Worm (Caenorhabditis elegans) whole organism, L4 larva: ENCODE measurements around the gene ZK622.5.

ENCODE experiments used
- F26F4.8 ChIP-seq: fragments of 200-800 bp; sonication (Bioruptor generic); conservative IDR thresholded peaks from 2 replicates; pipeline ENCODE4 v1.3.6; 2022; ENCODE audit warnings: missing genetic modification characterization, missing compliant biosample characterization
- F37D6.2 ChIP-seq: sonication (generic microtip); optimal IDR thresholded peaks from 2 replicates; lab custom pipeline; 2016; ENCODE audit warnings: mild to moderate bottlenecking, missing genetic modification characterization, missing compliant biosample characterization
- T26A8.4 ChIP-seq: fragments of 200-800 bp; sonication (Bioruptor generic); IDR thresholded peaks from 2 replicates; pipeline ENCODE4 v1.3.6; 2022; ENCODE audit warnings: missing genetic modification characterization, missing compliant biosample characterization
- Y48G9A.11 ChIP-seq: fragments of 200-800 bp; sonication (Bioruptor generic); IDR thresholded peaks from 2 replicates; pipeline ENCODE4 v1.3.6; 2022; ENCODE audit warnings: missing genetic modification reagents, missing genetic modification characterization, missing compliant biosample characterization
- Y5F2A.4 ChIP-seq: fragments of 200-800 bp; sonication (Bioruptor generic); optimal IDR thresholded peaks from 2 replicates; lab custom pipeline; 2018; ENCODE audit warnings: mild to moderate bottlenecking, missing genetic modification characterization, missing compliant biosample characterization
- Y75B8A.6 ChIP-seq: fragments of 200-800 bp; sonication (Bioruptor generic); IDR thresholded peaks from 2 replicates; pipeline ENCODE4 v1.3.6; 2022; ENCODE audit warnings: missing genetic modification reagents, missing genetic modification characterization, missing compliant biosample characterization
- aly-2 ChIP-seq: sonication (generic microtip); optimal IDR thresholded peaks from 2 replicates; lab custom pipeline; 2018; ENCODE audit warnings: missing biosample characterization, missing genetic modification characterization
- ama-1 ChIP-seq: fragments of 150-350 bp; optimal IDR thresholded peaks from 2 replicates; lab custom pipeline; 2014; ENCODE audit warnings: inconsistent platforms, mixed read lengths
- arid-1 ChIP-seq: fragments of 200-800 bp; sonication (Bioruptor generic); conservative IDR thresholded peaks from 2 replicates; pipeline ENCODE4 v1.3.6; 2022; ENCODE audit warnings: missing genetic modification reagents, missing genetic modification characterization, missing compliant biosample characterization
- ceh-28 ChIP-seq: fragments of 150-350 bp; optimal IDR thresholded peaks from 2 replicates; lab custom pipeline; 2014; ENCODE audit warnings: missing biosample characterization, missing genetic modification reagents, missing genetic modification characterization
- ceh-62 ChIP-seq: sonication (generic microtip); optimal IDR thresholded peaks from 2 replicates; lab custom pipeline; 2017; ENCODE audit warnings: missing biosample characterization, missing genetic modification characterization
- daf-12 ChIP-seq: fragments of 150-350 bp; optimal IDR thresholded peaks from 2 replicates; lab custom pipeline; 2014; ENCODE audit warnings: missing biosample characterization, missing genetic modification reagents, missing genetic modification characterization
- daf-16 ChIP-seq, 3 experiments: sonication (generic microtip); optimal IDR thresholded peaks; 2 replicates each; lab custom pipeline; 2016 to 2017; ENCODE audit warnings: missing genetic modification characterization in 3 of 3, missing genetic modification reagents in 3 of 3, mild to moderate bottlenecking in 2 of 3, missing compliant biosample characterization in 2 of 3, missing biosample characterization in 1 of 3, moderate library complexity in 1 of 3
- duxl-1 ChIP-seq: sonication (generic microtip); optimal IDR thresholded peaks from 2 replicates; lab custom pipeline; 2016; ENCODE audit warnings: mild to moderate bottlenecking, missing genetic modification characterization, moderate library complexity, missing compliant biosample characterization; ENCODE audit not compliant: poor library complexity
- gei-8 ChIP-seq: fragments of 200-800 bp; sonication (Bioruptor generic); optimal IDR thresholded peaks from 2 replicates; lab custom pipeline; 2018; ENCODE audit warnings: mild to moderate bottlenecking, missing genetic modification characterization, missing compliant biosample characterization
- hlh-11 ChIP-seq: fragments of 200-800 bp; sonication (Bioruptor generic); optimal IDR thresholded peaks from 2 replicates; lab custom pipeline; 2018; ENCODE audit warnings: mild to moderate bottlenecking, missing genetic modification characterization, missing compliant biosample characterization
- jun-1 ChIP-seq: fragments of 150-350 bp; optimal IDR thresholded peaks from 2 replicates; lab custom pipeline; 2014; ENCODE audit warnings: missing biosample characterization, missing genetic modification reagents, missing genetic modification characterization
- lin-1 ChIP-seq: fragments of 200-800 bp; sonication (Bioruptor generic); IDR thresholded peaks from 2 replicates; pipeline ENCODE4 v1.3.6; 2022; ENCODE audit warnings: missing genetic modification reagents, missing genetic modification characterization, missing compliant biosample characterization
- lin-15B ChIP-seq: fragments of 150-350 bp; sonication (generic microtip); optimal IDR thresholded peaks from 3 replicates; lab custom pipeline; 2014; ENCODE audit warnings: missing biosample characterization, missing genetic modification characterization
- lin-39 ChIP-seq: fragments of 150-350 bp; optimal IDR thresholded peaks from 2 replicates; lab custom pipeline; 2014; ENCODE audit warnings: missing biosample characterization, missing genetic modification reagents, missing genetic modification characterization
- madf-5 ChIP-seq, 2 experiments: fragments of 200-800 bp; sonication (Bioruptor generic); IDR thresholded peaks; 2 replicates each; pipeline ENCODE4 v1.3.6; 2022; ENCODE audit warnings: missing compliant biosample characterization in 2 of 2, missing genetic modification characterization in 2 of 2
- mdl-1 ChIP-seq, 2 experiments: fragments of 150-350 bp in 1 of 2; sonication (generic microtip) in 1 of 2; optimal IDR thresholded peaks; 2 replicates each; lab custom pipeline; 2014 to 2017; ENCODE audit warnings: missing biosample characterization in 2 of 2, missing genetic modification characterization in 2 of 2
- mdt-29 ChIP-seq: fragments of 200-800 bp; sonication (Bioruptor generic); IDR thresholded peaks from 2 replicates; pipeline ENCODE4 v1.3.6; 2022; ENCODE audit warnings: missing genetic modification reagents, missing genetic modification characterization, missing compliant biosample characterization
- mes-2 ChIP-seq: sonication (generic microtip); optimal IDR thresholded peaks from 2 replicates; lab custom pipeline; 2016; ENCODE audit warnings: missing genotype, mild to moderate bottlenecking, missing genetic modification characterization, missing compliant biosample characterization; ENCODE audit not compliant: poor library complexity, severe bottlenecking
- mxl-3 ChIP-seq: fragments of 200-800 bp; sonication (Bioruptor generic); optimal IDR thresholded peaks from 2 replicates; lab custom pipeline; 2018; ENCODE audit warnings: mild to moderate bottlenecking, missing genetic modification characterization, missing compliant biosample characterization
- nhr-10 ChIP-seq: fragments of 150-350 bp; optimal IDR thresholded peaks from 2 replicates; lab custom pipeline; 2014; ENCODE audit warnings: missing biosample characterization, missing genetic modification characterization
- nhr-102 ChIP-seq: sonication (generic microtip); optimal IDR thresholded peaks from 2 replicates; lab custom pipeline; 2016; ENCODE audit warnings: mild to moderate bottlenecking, missing genetic modification characterization, moderate library complexity, missing compliant biosample characterization
- nhr-111 ChIP-seq: fragments of 200-800 bp; sonication (Bioruptor generic); optimal IDR thresholded peaks from 2 replicates; lab custom pipeline; 2018; ENCODE audit warnings: mild to moderate bottlenecking, missing genetic modification characterization, missing compliant biosample characterization
- nhr-237 ChIP-seq: sonication (generic microtip); optimal IDR thresholded peaks from 2 replicates; lab custom pipeline; 2017; ENCODE audit warnings: missing biosample characterization, missing genetic modification characterization
- nhr-28 ChIP-seq: fragments of 150-350 bp; optimal IDR thresholded peaks from 2 replicates; lab custom pipeline; 2014; ENCODE audit warnings: missing biosample characterization, missing genetic modification characterization
- nhr-6 ChIP-seq: fragments of 150-350 bp; optimal IDR thresholded peaks from 2 replicates; lab custom pipeline; 2014; ENCODE audit warnings: missing biosample characterization, missing genetic modification characterization
- nhr-76 ChIP-seq: fragments of 150-350 bp; optimal IDR thresholded peaks from 2 replicates; lab custom pipeline; 2014; ENCODE audit warnings: missing biosample characterization, missing genetic modification characterization
- pha-4 ChIP-seq, 2 experiments: fragments of 150-350 bp in 1 of 2; fragments of 200-800 bp in 1 of 2; sonication (Bioruptor generic) in 1 of 2; IDR thresholded peaks in 1 of 2; optimal IDR thresholded peaks in 1 of 2; 2 replicates each; pipeline versions ENCODE4 v1.3.6 to Lab custom; 2014 to 2022; ENCODE audit warnings: missing genetic modification characterization in 2 of 2, missing genetic modification reagents in 2 of 2, missing biosample characterization in 1 of 2, missing compliant biosample characterization in 1 of 2
- php-3 ChIP-seq: fragments of 200-800 bp; sonication (Bioruptor generic); IDR thresholded peaks from 2 replicates; pipeline ENCODE4 v1.3.6; 2022; ENCODE audit warnings: missing genetic modification reagents, missing genetic modification characterization, missing compliant biosample characterization
- pqm-1 ChIP-seq: sonication (generic microtip); optimal IDR thresholded peaks from 2 replicates; lab custom pipeline; 2017; ENCODE audit warnings: missing biosample characterization, missing genetic modification characterization
- rbr-2 ChIP-seq: sonication (generic microtip); optimal IDR thresholded peaks from 2 replicates; lab custom pipeline; 2016; ENCODE audit warnings: missing genotype, missing genetic modification characterization, missing compliant biosample characterization
- saeg-2 ChIP-seq: fragments of 200-800 bp; sonication (Bioruptor generic); IDR thresholded peaks from 2 replicates; pipeline ENCODE4 v1.3.6; 2022; ENCODE audit warnings: missing genetic modification reagents, missing genetic modification characterization, missing compliant biosample characterization
- set-16 ChIP-seq: fragments of 200-800 bp; sonication (Bioruptor generic); IDR thresholded peaks from 2 replicates; pipeline ENCODE4 v1.3.6; 2022; ENCODE audit warnings: missing genetic modification reagents, missing genetic modification characterization, missing compliant biosample characterization
- spr-1 ChIP-seq: sonication (generic microtip); optimal IDR thresholded peaks from 2 replicates; lab custom pipeline; 2016; ENCODE audit warnings: mild to moderate bottlenecking, missing genetic modification characterization, missing compliant biosample characterization
- tag-97 ChIP-seq: fragments of 200-800 bp; sonication (Bioruptor generic); IDR thresholded peaks from 2 replicates; pipeline ENCODE4 v1.3.6; 2022; ENCODE audit warnings: missing genetic modification characterization, missing compliant biosample characterization
- unc-130 ChIP-seq: sonication (generic microtip); optimal IDR thresholded peaks from 2 replicates; lab custom pipeline; 2016; ENCODE audit warnings: missing genetic modification reagents, missing genetic modification characterization, missing compliant biosample characterization
- unc-39 ChIP-seq: sonication (generic microtip); optimal IDR thresholded peaks from 2 replicates; lab custom pipeline; 2017; ENCODE audit warnings: missing biosample characterization, missing genetic modification characterization
- unc-62 ChIP-seq, 3 experiments: fragments of 150-350 bp in 1 of 3; sonication (generic microtip); optimal IDR thresholded peaks in 2 of 3; peaks in 1 of 3; 1 replicate in 1 of 3; 2 replicates in 2 of 3; lab custom pipeline; 2014 to 2017; ENCODE audit warnings: missing biosample characterization in 3 of 3, missing genetic modification characterization in 3 of 3, missing genetic modification reagents in 3 of 3, missing genotype in 1 of 3
- vab-7 ChIP-seq: fragments of 200-800 bp; sonication (Bioruptor generic); IDR thresholded peaks from 2 replicates; pipeline ENCODE4 v1.3.6; 2022; ENCODE audit warnings: missing genetic modification reagents, missing genetic modification characterization, missing compliant biosample characterization
- zip-11 ChIP-seq: fragments of 200-800 bp; sonication (Bioruptor generic); IDR thresholded peaks from 2 replicates; pipeline ENCODE4 v1.3.6; 2022; ENCODE audit warnings: missing genetic modification characterization, missing compliant biosample characterization
- ztf-11 ChIP-seq: fragments of 150-350 bp; optimal IDR thresholded peaks from 2 replicates; lab custom pipeline; 2014; ENCODE audit warnings: missing biosample characterization, missing genetic modification characterization

Gene ZK622.5

ce11 chrII:5322732-5323326, 33.6 kb downstream of the ZK622.5 start, which contains the start of gene vhp-1:
Gene vhp-1, plus strand, starts transcription at chrII:5323276.
- TF ChIP-seq daf-16 (GFP tag; optimal IDR thresholded peaks at IDR 0.05; lab: Kevin White, UChicago) (no peak), daf-16 (tag; optimal IDR thresholded peaks at IDR 0.05; lab: Kevin White, UChicago) (peak; percentile 20), pha-4 (GFP tag; IDR thresholded peaks at IDR 0.05; lab: Robert Waterston, UW) (no peak), pha-4 (tag; optimal IDR thresholded peaks at IDR 0.05; lab: Kevin White, UChicago) (peak; percentile 15), daf-12 (tag; lab: Kevin White, UChicago) (no peak), hlh-11 (tag; lab: Kevin White, UChicago) (peak; percentile 26), nhr-28 (tag; lab: Kevin White, UChicago) (peak; percentile 32), pqm-1 (no peak)

- TF ChIP-seq lin-15B (no peak), unc-39 (no peak), vab-7 (GFP tag; lab: Robert Waterston, UW) (no peak), F37D6.2 (tag; lab: Kevin White, UChicago) (no peak), nhr-76 (tag; lab: Kevin White, UChicago) (no peak), php-3 (GFP tag; lab: Robert Waterston, UW) (peak; percentile 73), zip-11 (GFP tag; lab: Robert Waterston, UW) (no peak), saeg-2 (GFP tag; lab: Robert Waterston, UW) (no peak), mdt-29 (GFP tag; lab: Robert Waterston, UW) (no peak), rbr-2 (no peak), nhr-102 (peak; percentile 69), mes-2 (tag; lab: Kevin White, UChicago) (no peak), F26F4.8 (GFP tag; lab: Robert Waterston, UW) (no peak), ceh-62 (no peak), duxl-1 (tag; lab: Kevin White, UChicago) (no peak), lin-1 (GFP tag; lab: Robert Waterston, UW) (0 out of 2 replicates have a peak, but pooled peaks have one; percentile 54), arid-1 (no peak), madf-5 (GFP tag; IDR thresholded peaks at IDR 0.05; lab: Robert Waterston, UW) (no peak), nhr-6 (tag; lab: Kevin White, UChicago) (peak; percentile 3), mdl-1 (tag; optimal IDR thresholded peaks at IDR 0.05; lab: Kevin White, UChicago) (no peak), mxl-3 (GFP tag; lab: Kevin White, UChicago) (no peak), ama-1 (lab: Kevin White, UChicago) (no peak), unc-130 (GFP tag; lab: Kevin White, UChicago) (no peak), gei-8 (GFP tag; lab: Kevin White, UChicago) (no peak), nhr-10 (peak; percentile 70), pha-4 (GFP tag; IDR thresholded peaks at IDR 0.05; lab: Robert Waterston, UW) (peak; percentile 29; the same call in 1 of the 2 replicates), pha-4 (tag; optimal IDR thresholded peaks at IDR 0.05; lab: Kevin White, UChicago) (no peak), jun-1 (tag; lab: Kevin White, UChicago) (no peak), nhr-237 (tag; lab: Kevin White, UChicago) (no peak), tag-97 (GFP tag; lab: Robert Waterston, UW) (no peak), Y75B8A.6 (GFP tag; lab: Robert Waterston, UW) (no peak), ceh-28 (tag; lab: Kevin White, UChicago) (no peak), spr-1 (tag; lab: Kevin White, UChicago) (no peak), Y5F2A.4 (GFP tag; lab: Kevin White, UChicago) (no peak), Y48G9A.11 (no peak), nhr-111 (GFP tag; lab: Kevin White, UChicago) (no peak), T26A8.4 (GFP tag; lab: Robert Waterston, UW) (no peak), unc-62 (GFP tag; optimal IDR thresholded peaks at IDR 0.05 in 1 of 2; lab: Kevin White, UChicago) (no peak), unc-62 (tag; optimal IDR thresholded peaks at IDR 0.05; lab: Kevin White, UChicago) (no peak), daf-16 (GFP tag; optimal IDR thresholded peaks at IDR 0.05; lab: Kevin White, UChicago) (peak in 1 of 2 experiments; percentile 32), daf-16 (tag; optimal IDR thresholded peaks at IDR 0.05; lab: Kevin White, UChicago) (peak; percentile 96), pqm-1 (peak; percentile 100), set-16 (GFP tag; lab: Robert Waterston, UW) (no peak), aly-2 (tag; lab: Kevin White, UChicago) (no peak), lin-39 (tag; lab: Kevin White, UChicago) (no peak), ztf-11 (tag; lab: Kevin White, UChicago) (no peak)
These were observed 34.5 kb downstream of the ZK622.5 start for ce11 chrII:5323773-5324172.
